Fruit fly (Drosophila melanogaster) whole organism: ENCODE data around the gene Sodq.

Experiments
- CG8478 ChIP-seq: fragments of >200 bp; optimal IDR thresholded peaks from 2 replicates; lab custom pipeline; 2018; ENCODE audit warnings: inconsistent platforms
- Dll ChIP-seq: fragments of >200 bp; optimal IDR thresholded peaks from 2 replicates; lab custom pipeline; 2017
- EcR ChIP-seq, 2 experiments: fragments of >200 bp; optimal IDR thresholded peaks; 2 replicates each; lab custom pipeline; 2017; ENCODE audit warnings: missing biosample characterization in 2 of 2, missing genetic modification characterization in 2 of 2, missing genetic modification reagents in 2 of 2
- pan ChIP-seq: fragments of >200 bp; optimal IDR thresholded peaks from 2 replicates; lab custom pipeline; 2017
- psq ChIP-seq: fragments of >200 bp; optimal IDR thresholded peaks from 2 replicates; lab custom pipeline; 2017
- usp ChIP-seq: fragments of >200 bp; optimal IDR thresholded peaks from 2 replicates; lab custom pipeline; 2017; ENCODE audit warnings: missing biosample characterization, missing genetic modification characterization, mixed read lengths

Gene Sodq

dm6 chr3R:25881915-25882314, 13.7 kb upstream of the Sodq start, which contains the start of gene SppL:
SppL (plus strand) TSS chr3R:25881984.
- no peak for TF ChIP-seq EcR (GFP tag; optimal IDR thresholded peaks at IDR 0.05; lab: Kevin White, UChicago)

DNA sequence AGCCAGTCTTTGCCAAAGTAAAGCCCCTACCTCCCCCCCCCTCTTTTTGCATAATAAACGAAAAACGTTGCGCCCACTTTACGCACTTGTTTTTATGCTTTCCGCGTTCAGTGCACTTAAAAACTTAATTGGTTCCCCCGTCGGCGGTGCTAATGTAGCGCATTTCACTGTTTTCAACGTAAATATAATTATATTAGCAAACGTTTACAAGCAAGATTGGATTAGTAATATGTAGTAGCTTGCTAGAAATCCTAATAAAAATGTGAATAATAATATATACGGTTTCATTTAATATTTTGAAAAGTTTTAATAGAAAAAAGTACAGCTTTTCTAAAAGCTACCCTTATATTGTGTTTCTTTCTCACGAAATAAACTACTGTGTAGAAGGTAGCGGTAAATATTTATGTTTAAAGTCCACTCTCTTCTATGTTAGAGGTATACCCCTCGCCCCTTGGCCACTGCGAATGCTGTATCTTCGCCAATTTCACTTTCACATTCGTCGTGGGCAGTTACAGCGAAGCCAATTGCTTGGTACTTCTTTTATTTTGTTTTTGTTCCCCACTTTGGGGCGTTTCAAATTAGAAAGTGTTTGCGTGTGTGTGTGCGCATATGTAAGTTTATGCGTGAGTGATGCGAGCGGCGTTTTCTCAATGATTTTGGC, 12.9 kb upstream of the Sodq start:
- no peak for TF ChIP-seq psq
- TF ChIP-seq EcR (GFP tag; optimal IDR thresholded peaks at IDR 0.05; lab: Kevin White, UChicago) = no peak
- no peak for TF ChIP-seq usp (GFP tag; lab: Kevin White, UChicago)
- no peak for TF ChIP-seq Dll (lab: Kevin White, UChicago)
- TF ChIP-seq CG8478 (lab: Kevin White, UChicago) = no peak
- TF ChIP-seq pan (lab: Kevin White, UChicago) = no peak

DNA sequence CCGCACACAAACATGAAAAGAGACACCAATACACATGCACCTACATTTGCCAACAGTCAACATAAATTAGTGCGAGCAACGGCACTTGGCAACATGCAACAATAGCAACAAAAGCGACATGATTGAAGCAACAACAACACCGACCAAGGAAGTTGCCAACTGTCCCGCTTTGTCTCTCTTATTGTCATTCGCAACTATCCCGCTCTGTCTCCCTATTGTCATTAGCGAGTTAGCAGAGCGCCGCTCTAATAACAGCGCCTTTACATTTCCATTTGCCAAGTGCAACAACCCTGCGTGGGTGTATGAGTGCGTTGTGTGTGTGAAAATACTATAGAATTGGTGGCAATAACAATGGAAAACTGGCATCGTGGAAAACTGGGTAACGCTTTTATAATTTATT, 11.7 kb upstream of the Sodq start:
- no peak for TF ChIP-seq CG8478 (lab: Kevin White, UChicago)
- peak in 1 of 2 experiments; percentile 90 for TF ChIP-seq EcR (GFP tag; optimal IDR thresholded peaks at IDR 0.05; lab: Kevin White, UChicago)

DNA sequence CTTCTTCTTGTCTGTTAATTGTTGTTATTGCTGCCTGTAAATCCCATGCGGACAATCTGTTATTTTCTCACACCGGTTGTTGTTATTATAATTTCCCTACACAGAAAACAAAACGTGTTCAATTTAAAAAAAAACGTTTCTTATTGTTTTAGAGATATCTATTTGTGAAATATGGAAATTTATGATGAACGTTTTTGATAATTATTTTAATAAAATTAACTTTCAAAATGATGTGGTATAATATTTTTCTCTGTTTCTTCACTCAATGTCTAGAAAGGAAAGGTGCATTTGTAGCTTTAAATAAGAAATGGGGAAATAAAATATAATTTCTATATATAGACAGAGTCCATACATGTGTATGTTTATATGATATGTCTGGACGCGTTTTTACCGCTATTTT, 11.3 kb upstream of the Sodq start:
- TF ChIP-seq psq = no peak
- no peak for TF ChIP-seq EcR (GFP tag; optimal IDR thresholded peaks at IDR 0.05; lab: Kevin White, UChicago)
- no peak for TF ChIP-seq pan (lab: Kevin White, UChicago)
- TF ChIP-seq usp (GFP tag; lab: Kevin White, UChicago) = no peak
- no peak for TF ChIP-seq CG8478 (lab: Kevin White, UChicago)
- TF ChIP-seq Dll (lab: Kevin White, UChicago) = no peak

DNA sequence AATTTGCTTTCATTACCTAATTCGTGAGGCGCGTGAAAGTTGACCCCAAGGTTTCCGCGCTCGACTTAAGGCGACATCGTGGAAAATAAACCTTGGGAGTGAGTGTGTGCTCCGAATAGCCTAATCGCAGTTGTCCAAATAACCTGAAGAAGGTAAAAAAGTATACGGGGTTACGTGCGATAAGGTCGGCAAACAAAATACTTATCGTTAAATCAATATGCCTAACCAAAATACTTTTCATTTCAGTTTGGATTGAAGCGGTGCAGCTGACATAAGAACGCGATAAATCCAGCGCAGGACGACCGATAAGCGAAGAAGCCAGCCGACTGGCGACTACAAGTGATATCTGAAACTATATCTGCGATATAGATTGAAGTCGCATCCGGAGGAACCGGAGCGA, 10.5 kb upstream of the Sodq start:
- no peak for TF ChIP-seq EcR (GFP tag; optimal IDR thresholded peaks at IDR 0.05; lab: Kevin White, UChicago)
- TF ChIP-seq psq = no peak
- TF ChIP-seq CG8478 (lab: Kevin White, UChicago) = no peak
- no peak for TF ChIP-seq usp (GFP tag; lab: Kevin White, UChicago)
- no peak for TF ChIP-seq Dll (lab: Kevin White, UChicago)
- TF ChIP-seq pan (lab: Kevin White, UChicago) = no peak

dm6 chr3R:25888307-25889075, 7.1 kb upstream of the Sodq start, which contains the start of gene Lnk:
Lnk (plus strand) TSS chr3R:25888542.
- TF ChIP-seq Dll (lab: Kevin White, UChicago) (no peak), psq (no peak), CG8478 (lab: Kevin White, UChicago) (peak; percentile 1), usp (GFP tag; lab: Kevin White, UChicago) (no peak)

dm6 chr3R:25893272-25893671, 2.4 kb upstream of the Sodq start, which contains the start of gene CG5913:
CG5913 (plus strand) TSS chr3R:25893495.
- TF ChIP-seq EcR (GFP tag; optimal IDR thresholded peaks at IDR 0.05; lab: Kevin White, UChicago) (no peak), usp (GFP tag; lab: Kevin White, UChicago) (no peak), CG8478 (lab: Kevin White, UChicago) (no peak), pan (lab: Kevin White, UChicago) (no peak), psq (no peak), Dll (lab: Kevin White, UChicago) (no peak)

DNA sequence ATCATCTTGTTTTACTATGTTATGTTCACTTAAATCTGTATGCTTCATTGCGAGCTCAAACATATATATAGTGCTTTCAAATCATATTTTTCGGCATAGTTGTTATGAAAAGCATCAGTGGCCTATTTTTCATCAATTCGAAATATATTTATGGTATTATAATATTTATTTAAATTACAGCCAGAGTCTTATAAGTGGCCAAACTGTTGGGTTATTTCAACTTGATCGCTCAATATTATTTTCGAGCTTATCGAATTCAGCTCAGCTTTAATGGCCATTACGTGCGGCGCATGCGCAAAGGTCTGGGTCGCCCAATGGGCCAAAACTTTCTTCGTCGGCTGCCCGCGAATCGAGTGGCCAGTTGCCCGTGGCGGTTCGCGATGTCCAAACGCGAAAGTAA, 1.6 kb downstream of the Sodq start, which contains the start of gene Mco3:
Mco3 (plus strand) TSS at position 301 of the 400 bp plus-strand sequence.
- TF ChIP-seq usp (GFP tag; lab: Kevin White, UChicago) = no peak
- no peak for TF ChIP-seq psq
- TF ChIP-seq Dll (lab: Kevin White, UChicago) = no peak
- TF ChIP-seq pan (lab: Kevin White, UChicago) = no peak
- no peak for TF ChIP-seq EcR (GFP tag; optimal IDR thresholded peaks at IDR 0.05; lab: Kevin White, UChicago)
- TF ChIP-seq CG8478 (lab: Kevin White, UChicago) = no peak

DNA sequence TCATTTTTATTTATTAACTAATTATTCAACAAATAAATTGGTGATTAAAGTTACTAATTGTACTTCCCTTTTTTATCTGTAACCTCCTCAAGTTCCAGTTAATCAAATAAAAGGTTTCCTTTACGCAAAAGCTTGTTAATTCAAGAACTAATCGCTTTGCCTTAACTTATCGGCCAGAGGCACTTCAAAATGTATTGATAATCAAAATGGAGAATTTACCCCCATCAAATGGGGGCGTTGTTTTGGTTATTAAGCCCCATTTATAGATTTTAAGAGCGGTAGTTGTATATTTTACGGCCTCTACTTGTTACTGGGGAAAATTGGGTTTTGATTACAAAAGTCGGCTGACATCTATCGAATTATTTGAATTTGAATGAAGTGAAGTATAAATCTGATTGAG, 4.1 kb downstream of the Sodq start, which contains the start of gene CG31091:
CG31091 (plus strand) TSS at position 214 of the 400 bp plus-strand sequence.
- TF ChIP-seq usp (GFP tag; lab: Kevin White, UChicago) = no peak

dm6 chr3R:25902343-25902742, 6.7 kb downstream of the Sodq start, which contains the start of gene CG31089:
CG31089 (plus strand) TSS chr3R:25902643.
- TF ChIP-seq Dll (lab: Kevin White, UChicago) (no peak), psq (no peak), CG8478 (lab: Kevin White, UChicago) (no peak), usp (GFP tag; lab: Kevin White, UChicago) (no peak), pan (lab: Kevin White, UChicago) (no peak), EcR (GFP tag; optimal IDR thresholded peaks at IDR 0.05; lab: Kevin White, UChicago) (no peak)

DNA sequence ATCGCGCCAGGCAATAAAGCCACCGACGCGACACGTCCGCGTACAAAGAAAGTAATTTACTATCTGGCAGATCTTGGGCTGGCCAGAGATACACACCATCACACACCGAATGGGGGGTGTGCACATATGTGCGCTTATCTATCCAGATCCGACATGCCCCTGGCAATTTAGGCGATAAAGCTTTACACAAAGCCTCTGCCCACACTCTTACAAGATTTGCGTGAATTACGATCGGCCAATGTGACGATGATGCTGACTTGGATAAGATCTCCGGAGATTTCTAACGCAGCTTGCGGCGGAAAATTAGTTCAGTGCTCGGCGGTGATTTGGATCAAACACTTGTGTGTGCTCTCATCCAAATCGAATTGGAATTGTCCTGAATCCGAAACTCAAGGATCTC, 11.1 kb downstream of the Sodq start, which contains the start of gene kumpel:
kumpel (plus strand) TSS at position 301 of the 400 bp plus-strand sequence.
- TF ChIP-seq usp (GFP tag; lab: Kevin White, UChicago) (no peak), CG8478 (lab: Kevin White, UChicago) (no peak), pan (lab: Kevin White, UChicago) (no peak), Dll (lab: Kevin White, UChicago) (no peak), EcR (GFP tag; optimal IDR thresholded peaks at IDR 0.05; lab: Kevin White, UChicago) (no peak), psq (no peak)

dm6 chr3R:25919912-25920311, 24.3 kb downstream of the Sodq start:
- TF ChIP-seq EcR (GFP tag; optimal IDR thresholded peaks at IDR 0.05; lab: Kevin White, UChicago) = no peak
